Worm (Caenorhabditis elegans) whole organism, young adult: ENCODE data around the gene vps-45.

Experiments
- B0336.3 ChIP-seq: fragments of 200-800 bp; sonication (Bioruptor generic); IDR thresholded peaks from 2 replicates; pipeline ENCODE4 v1.3.6; 2022; ENCODE audit warnings: missing genetic modification characterization, missing compliant biosample characterization
- C17E4.6 ChIP-seq: fragments of 200-800 bp; sonication (Bioruptor generic); IDR thresholded peaks from 2 replicates; pipeline ENCODE4 v1.3.6; 2022; ENCODE audit warnings: missing genetic modification reagents, missing genetic modification characterization, missing compliant biosample characterization
- F10E7.11 ChIP-seq: sonication (generic microtip); optimal IDR thresholded peaks from 2 replicates; lab custom pipeline; 2017; ENCODE audit warnings: mild to moderate bottlenecking, missing genetic modification characterization, moderate library complexity, missing compliant biosample characterization
- F23B12.7 ChIP-seq: sonication (generic microtip); optimal IDR thresholded peaks from 2 replicates; lab custom pipeline; 2017; ENCODE audit warnings: missing genetic modification characterization, mild to moderate bottlenecking, missing compliant biosample characterization, antibody characterized with exemption, moderate library complexity; ENCODE audit not compliant: insufficient read depth
- F57C9.4 ChIP-seq: sonication (generic microtip); optimal IDR thresholded peaks from 2 replicates; lab custom pipeline; 2017; ENCODE audit warnings: mild to moderate bottlenecking, missing genetic modification characterization, missing compliant biosample characterization
- Y53F4B.3 ChIP-seq: fragments of 200-800 bp; sonication (Bioruptor generic); IDR thresholded peaks from 2 replicates; pipeline ENCODE4 v1.3.6; 2022; ENCODE audit warnings: missing genetic modification reagents, missing genetic modification characterization, missing compliant biosample characterization
- aptf-2 ChIP-seq: fragments of 200-800 bp; sonication (Bioruptor generic); conservative IDR thresholded peaks from 2 replicates; pipeline ENCODE4 v1.3.6; 2022; ENCODE audit warnings: missing genetic modification reagents, missing genetic modification characterization, missing compliant biosample characterization
- attf-5 ChIP-seq: fragments of 200-800 bp; sonication (Bioruptor generic); optimal IDR thresholded peaks from 2 replicates; lab custom pipeline; 2018; ENCODE audit warnings: mild to moderate bottlenecking, missing genetic modification characterization, missing compliant biosample characterization
- attf-6 ChIP-seq: fragments of 200-800 bp; sonication (Bioruptor generic); IDR thresholded peaks from 2 replicates; pipeline ENCODE4 v1.3.6; 2022; ENCODE audit warnings: missing genetic modification reagents, missing genetic modification characterization, missing compliant biosample characterization
- ceh-27 ChIP-seq: fragments of 200-800 bp; sonication (Bioruptor generic); optimal IDR thresholded peaks from 2 replicates; lab custom pipeline; 2018; ENCODE audit warnings: mild to moderate bottlenecking, missing genetic modification characterization, moderate library complexity, missing compliant biosample characterization
- dox-1 ChIP-seq: fragments of 200-800 bp; sonication (Bioruptor generic); IDR thresholded peaks from 2 replicates; pipeline ENCODE4 v1.3.6; 2022; ENCODE audit warnings: missing genetic modification reagents, missing genetic modification characterization, missing compliant biosample characterization
- ets-4 ChIP-seq: fragments of 200-800 bp; sonication (Bioruptor generic); optimal IDR thresholded peaks from 2 replicates; lab custom pipeline; 2018; ENCODE audit warnings: mild to moderate bottlenecking, missing genetic modification characterization, missing compliant biosample characterization
- hmg-1.2 ChIP-seq: fragments of 200-800 bp; sonication (Bioruptor generic); IDR thresholded peaks from 2 replicates; pipeline ENCODE4 v1.3.6; 2022; ENCODE audit warnings: missing genetic modification reagents, missing genetic modification characterization, missing compliant biosample characterization
- hrde-1 ChIP-seq: sonication (generic microtip); optimal IDR thresholded peaks from 2 replicates; lab custom pipeline; 2016; ENCODE audit warnings: missing genetic modification characterization, mild to moderate bottlenecking, missing compliant biosample characterization, moderate library complexity, missing genotype, missing genetic modification reagents, borderline replicate concordance
- let-607 ChIP-seq, 2 experiments: fragments of 200-800 bp in 1 of 2; sonication (Bioruptor generic) in 1 of 2; sonication (generic microtip) in 1 of 2; optimal IDR thresholded peaks; 2 replicates each; lab custom pipeline; 2016 to 2018; ENCODE audit warnings: mild to moderate bottlenecking in 2 of 2, missing compliant biosample characterization in 2 of 2, missing genetic modification characterization in 2 of 2, moderate library complexity in 2 of 2, missing genotype in 1 of 2
- lin-35 ChIP-seq, 3 experiments: fragments of 150-350 bp in 2 of 3; sonication (generic microtip) in 1 of 3; optimal IDR thresholded peaks; 2 replicates each; lab custom pipeline; 2014 to 2018; ENCODE audit warnings: missing biosample characterization in 3 of 3, missing genetic modification characterization in 3 of 3, missing genetic modification reagents in 3 of 3
- lin-40 ChIP-seq: sonication (generic microtip); optimal IDR thresholded peaks from 2 replicates; lab custom pipeline; 2016; ENCODE audit warnings: missing genetic modification characterization, mild to moderate bottlenecking, missing compliant biosample characterization, missing genotype, missing genetic modification reagents
- lsl-1 ChIP-seq: fragments of 200-800 bp; sonication (Bioruptor generic); optimal IDR thresholded peaks from 2 replicates; lab custom pipeline; 2018; ENCODE audit warnings: mild to moderate bottlenecking, missing genetic modification characterization, moderate library complexity, missing compliant biosample characterization
- mcd-1 ChIP-seq: fragments of 200-800 bp; sonication (Bioruptor generic); IDR thresholded peaks from 2 replicates; pipeline ENCODE4 v1.3.6; 2022; ENCODE audit warnings: missing genetic modification reagents, missing genetic modification characterization, missing compliant biosample characterization
- nhr-120 ChIP-seq: fragments of 200-800 bp; sonication (Bioruptor generic); IDR thresholded peaks from 2 replicates; pipeline ENCODE4 v1.3.6; 2022; ENCODE audit warnings: missing genetic modification characterization, missing compliant biosample characterization
- nhr-80 ChIP-seq: sonication (generic microtip); optimal IDR thresholded peaks from 2 replicates; lab custom pipeline; 2016; ENCODE audit warnings: missing genetic modification characterization, missing compliant biosample characterization
- repo-1 ChIP-seq: sonication (generic microtip); optimal IDR thresholded peaks from 2 replicates; lab custom pipeline; 2017; ENCODE audit warnings: mild to moderate bottlenecking, missing genetic modification characterization, missing compliant biosample characterization
- snpc-1.1 ChIP-seq: sonication (generic microtip); optimal IDR thresholded peaks from 2 replicates; lab custom pipeline; 2017; ENCODE audit warnings: missing genetic modification characterization, mild to moderate bottlenecking, missing compliant biosample characterization, antibody characterized with exemption, moderate library complexity, missing genotype, missing genetic modification reagents; ENCODE audit not compliant: insufficient read depth
- snpc-3.4 ChIP-seq: sonication (generic microtip); optimal IDR thresholded peaks from 2 replicates; lab custom pipeline; 2017; ENCODE audit warnings: missing genetic modification characterization, mild to moderate bottlenecking, missing compliant biosample characterization, antibody characterized with exemption, moderate library complexity, missing genotype, missing genetic modification reagents
- snpc-4 ChIP-seq, 5 experiments: fragments of 150-350 bp in 1 of 5; sonication (generic microtip) in 4 of 5; optimal IDR thresholded peaks; 2 replicates each; lab custom pipeline; 2014 to 2018; ENCODE audit warnings: missing genetic modification characterization in 5 of 5, missing biosample characterization in 3 of 5, antibody characterized with exemption in 2 of 5, mild to moderate bottlenecking in 2 of 5, missing compliant biosample characterization in 2 of 5, missing genotype in 2 of 5, moderate library complexity in 2 of 5, missing genetic modification reagents in 1 of 5
- somi-1 ChIP-seq: fragments of 200-800 bp; sonication (Bioruptor generic); optimal IDR thresholded peaks from 2 replicates; lab custom pipeline; 2018; ENCODE audit warnings: mild to moderate bottlenecking, missing genetic modification characterization, missing compliant biosample characterization
- unc-130 ChIP-seq: sonication (generic microtip); optimal IDR thresholded peaks from 2 replicates; lab custom pipeline; 2016; ENCODE audit warnings: missing genetic modification reagents, missing genetic modification characterization, missing compliant biosample characterization
- ztf-28 ChIP-seq: fragments of 200-800 bp; sonication (Bioruptor generic); IDR thresholded peaks from 2 replicates; pipeline ENCODE4 v1.3.6; 2022; ENCODE audit warnings: missing genetic modification reagents, missing genetic modification characterization, missing compliant biosample characterization

The vps-45 gene

ce11 chrX:926125-926524 lies 48.5 kb downstream of the vps-45 start:
- TF ChIP-seq snpc-3.4 (tag; lab: Kevin White, UChicago) (no peak), F57C9.4 (no peak), unc-130 (GFP tag; lab: Kevin White, UChicago) (no peak), ets-4 (GFP tag; lab: Kevin White, UChicago) (no peak)

DNA sequence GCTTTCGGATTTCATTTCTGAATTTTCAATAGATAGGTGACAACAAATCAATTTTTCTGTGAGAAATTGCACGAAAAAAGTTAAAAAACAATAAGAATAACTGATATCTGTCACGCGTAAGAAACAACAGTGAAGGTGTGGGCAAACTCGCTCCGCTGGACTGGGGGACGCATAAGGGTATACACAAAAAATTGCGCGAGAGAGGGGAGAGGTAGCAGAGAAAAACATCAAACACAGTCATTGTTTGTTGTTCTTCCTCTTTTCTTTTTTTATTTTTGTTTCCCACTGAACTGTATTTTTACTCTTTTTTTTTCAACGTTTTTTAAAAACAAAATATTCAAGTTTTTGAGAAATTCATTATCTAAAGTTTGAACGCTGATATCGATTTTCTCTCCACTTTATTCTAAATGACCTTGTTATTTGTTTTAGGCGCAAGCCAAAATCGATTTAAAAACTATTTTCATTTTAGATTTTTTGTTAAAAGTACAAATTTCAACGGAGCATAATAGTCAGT lies 50.1 kb downstream of the vps-45 start, which contains the start of the genes pifk-1 and tbc-11:
Gene pifk-1 (minus strand): TSS at position 17 of the 514 bp plus-strand sequence.
Gene tbc-11 (plus strand): TSS at position 464 of the 514 bp plus-strand sequence.
- TF ChIP-seq mcd-1 (GFP tag; lab: Robert Waterston, UW) = peak; percentile 65
- no peak for TF ChIP-seq ztf-28
- TF ChIP-seq C17E4.6 (GFP tag; lab: Robert Waterston, UW) = no peak
- no peak for TF ChIP-seq somi-1
- TF ChIP-seq let-607 (tag; optimal IDR thresholded peaks at IDR 0.05; lab: Kevin White, UChicago) = peak in 1 of 2 experiments; percentile 12
- TF ChIP-seq nhr-80 = peak; percentile 75
- no peak for TF ChIP-seq F10E7.11 (tag; lab: Kevin White, UChicago)
- TF ChIP-seq lin-35 (GFP tag; optimal IDR thresholded peaks at IDR 0.05; lab: Kevin White, UChicago) = no peak
- no peak for TF ChIP-seq repo-1
- peak; percentile 9; the same call in 1 of the 2 replicates for TF ChIP-seq hmg-1.2 (GFP tag; lab: Robert Waterston, UW)
- TF ChIP-seq snpc-4 (GFP tag; optimal IDR thresholded peaks at IDR 0.05; lab: Kevin White, UChicago) = no peak
- peak in 1 of 4 experiments; percentile 65 for TF ChIP-seq snpc-4 (tag; optimal IDR thresholded peaks at IDR 0.05; lab: Kevin White, UChicago)
- TF ChIP-seq attf-5 (GFP tag; lab: Kevin White, UChicago) = peak; percentile 75
- no peak for TF ChIP-seq Y53F4B.3 (GFP tag; lab: Robert Waterston, UW)
- TF ChIP-seq ceh-27 (GFP tag; lab: Kevin White, UChicago) = peak; percentile 24
- TF ChIP-seq dox-1 (GFP tag; lab: Robert Waterston, UW) = 0 out of 2 replicates have a peak, but pooled peaks have one; percentile 32
- no peak for TF ChIP-seq lsl-1 (GFP tag; lab: Kevin White, UChicago)
- TF ChIP-seq F23B12.7 (tag; lab: Kevin White, UChicago) = peak; percentile 71
- TF ChIP-seq B0336.3 (GFP tag; lab: Robert Waterston, UW) = no peak
- no peak for TF ChIP-seq aptf-2 (GFP tag; lab: Robert Waterston, UW)
- no peak for TF ChIP-seq hrde-1 (tag; lab: Kevin White, UChicago)
- TF ChIP-seq nhr-120 (GFP tag; lab: Robert Waterston, UW) = no peak
- peak; percentile 23 for TF ChIP-seq lin-40
- TF ChIP-seq snpc-1.1 (tag; lab: Kevin White, UChicago) = no peak
- no peak for TF ChIP-seq attf-6
